Worm (Caenorhabditis elegans): ENCODE data around the gene adm-4.

The adm-4 gene

DNA sequence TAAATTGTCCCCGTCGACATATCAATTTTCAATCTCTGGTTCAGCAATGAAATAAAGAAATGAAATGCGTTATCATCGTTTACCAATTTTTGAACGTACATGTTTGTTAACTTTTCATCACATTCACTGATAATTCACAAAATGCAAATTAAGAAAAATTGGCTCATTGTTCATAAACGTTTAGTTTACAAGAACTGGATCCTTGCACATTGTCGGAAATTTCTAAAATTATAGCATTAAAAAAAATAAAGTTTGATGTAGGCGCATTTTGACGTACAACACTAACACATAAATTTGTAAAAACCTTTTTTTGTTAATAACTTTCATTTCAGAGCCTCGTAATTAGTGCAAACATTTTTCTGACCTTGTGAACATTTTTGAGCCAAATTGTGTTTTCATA is 1.6 kb upstream of the adm-4 start, which contains the start of gene gpx-7:
Gene gpx-7, minus strand, starts transcription at position 101 of the 400 bp plus-strand sequence.
- TF ChIP-seq lin-13 (tag; optimal IDR thresholded peaks at IDR 0.05): no peak
- no peak for TF ChIP-seq sptf-1 (tag; optimal IDR thresholded peaks at IDR 0.05)
- TF ChIP-seq ceh-83 (GFP tag; optimal IDR thresholded peaks at IDR 0.05): no peak
- no peak for TF ChIP-seq pha-4 (tag; optimal IDR thresholded peaks at IDR 0.05)
- no peak for TF ChIP-seq nhr-237 (tag; optimal IDR thresholded peaks at IDR 0.05)
- no peak for TF ChIP-seq ces-1 (GFP tag; optimal IDR thresholded peaks at IDR 0.05)
- no peak for TF ChIP-seq flh-1 (GFP tag; optimal IDR thresholded peaks at IDR 0.05)
- TF ChIP-seq nhr-76 (tag; optimal IDR thresholded peaks at IDR 0.05): no peak
- TF ChIP-seq zip-8 (tag; optimal IDR thresholded peaks at IDR 0.05): no peak
- TF ChIP-seq unc-39 (tag; optimal IDR thresholded peaks at IDR 0.05): no peak
- TF ChIP-seq snpc-4 (tag; optimal IDR thresholded peaks at IDR 0.05): no peak
- TF ChIP-seq nhr-28 (tag; optimal IDR thresholded peaks at IDR 0.05): no peak
- TF ChIP-seq nhr-12 (tag; optimal IDR thresholded peaks at IDR 0.05): no peak
- TF ChIP-seq elt-1 (tag; optimal IDR thresholded peaks at IDR 0.05; ENCODE audit: borderline replicate concordance, insufficient read depth): no peak
- TF ChIP-seq mep-1 (tag; optimal IDR thresholded peaks at IDR 0.05): no peak
- no peak for TF ChIP-seq unc-62 (GFP tag; optimal IDR thresholded peaks at IDR 0.05)
- TF ChIP-seq bed-3 (GFP tag; optimal IDR thresholded peaks at IDR 0.05): no peak

DNA sequence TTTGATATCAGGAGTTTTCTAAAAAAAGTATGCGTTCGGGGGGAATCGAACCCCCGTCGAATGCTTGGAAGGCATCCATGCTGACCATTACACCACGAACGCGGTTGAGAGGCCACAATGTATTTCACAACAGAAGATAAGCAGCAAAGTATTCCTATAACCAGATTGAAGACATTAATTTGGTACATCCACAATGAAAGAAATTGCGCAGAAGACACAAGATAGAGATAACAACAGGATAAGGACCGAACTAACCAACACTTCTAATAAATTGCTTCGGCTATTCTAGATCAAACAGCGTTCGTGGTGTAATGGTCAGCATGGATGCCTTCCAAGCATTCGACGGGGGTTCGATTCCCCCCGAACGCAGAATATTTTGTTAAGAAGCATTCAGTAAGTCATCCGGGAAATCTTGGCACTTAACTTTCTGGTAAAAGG is 3.8 kb downstream of the adm-4 start:
- no peak for TF ChIP-seq mab-5 (tag; optimal IDR thresholded peaks at IDR 0.05)
- TF ChIP-seq tbx-8 (GFP tag; optimal IDR thresholded peaks at IDR 0.05): peak; percentile 26
- no peak for TF ChIP-seq hlh-1 (tag; optimal IDR thresholded peaks at IDR 0.05)
- TF ChIP-seq ceh-83 (GFP tag; optimal IDR thresholded peaks at IDR 0.05): peak; percentile 62
- TF ChIP-seq sptf-1 (tag; optimal IDR thresholded peaks at IDR 0.05): peak; percentile 48
- no peak for TF ChIP-seq bed-3 (GFP tag; optimal IDR thresholded peaks at IDR 0.05)
- TF ChIP-seq nhr-12 (tag; optimal IDR thresholded peaks at IDR 0.05): no peak
- no peak for TF ChIP-seq ztf-11 (tag; optimal IDR thresholded peaks at IDR 0.05)
- peak; percentile 46 for TF ChIP-seq cnd-1 (tag; optimal IDR thresholded peaks at IDR 0.05)
- TF ChIP-seq snpc-4 (tag; optimal IDR thresholded peaks at IDR 0.05): no peak
- TF ChIP-seq flh-1 (GFP tag; optimal IDR thresholded peaks at IDR 0.05): no peak
- TF ChIP-seq drap-1 (GFP tag; optimal IDR thresholded peaks at IDR 0.05): peak; percentile 20
- TF ChIP-seq lin-32 (GFP tag; optimal IDR thresholded peaks at IDR 0.05): peak; percentile 28
- TF ChIP-seq M03D4.4 (tag; optimal IDR thresholded peaks at IDR 0.05): peak; percentile 69
- TF ChIP-seq ceh-43 (GFP tag; optimal IDR thresholded peaks at IDR 0.05): peak; percentile 6
- no peak for TF ChIP-seq ces-1 (GFP tag; optimal IDR thresholded peaks at IDR 0.05)
- peak; percentile 19 for TF ChIP-seq mls-2 (tag; optimal IDR thresholded peaks at IDR 0.05)
- peak; percentile 51 for TF ChIP-seq ham-2 (GFP tag; optimal IDR thresholded peaks at IDR 0.05)
- TF ChIP-seq sem-2 (GFP tag; optimal IDR thresholded peaks at IDR 0.05): peak; percentile 19
- peak; percentile 41 for TF ChIP-seq unc-120 (tag; optimal IDR thresholded peaks at IDR 0.05; ENCODE audit: poor library complexity, severe bottlenecking)
- no peak for TF ChIP-seq elt-1 (tag; optimal IDR thresholded peaks at IDR 0.05; ENCODE audit: borderline replicate concordance, insufficient read depth)

ce11 chrX:7793377-7794041 is 4.6 kb downstream of the adm-4 start, which contains the start of gene ZK154.6:
TSS of gene ZK154.6 (minus strand) at chrX:7793563.
- TF ChIP-seq pha-4 (tag; optimal IDR thresholded peaks at IDR 0.05): no peak
- no peak for TF ChIP-seq nhr-76 (tag; optimal IDR thresholded peaks at IDR 0.05)
- no peak for TF ChIP-seq cnd-1 (tag; optimal IDR thresholded peaks at IDR 0.05)
- TF ChIP-seq M03D4.4 (tag; optimal IDR thresholded peaks at IDR 0.05): no peak
- TF ChIP-seq ces-1 (GFP tag; optimal IDR thresholded peaks at IDR 0.05): peak; percentile 47
- no peak for TF ChIP-seq unc-120 (tag; optimal IDR thresholded peaks at IDR 0.05; ENCODE audit: poor library complexity, severe bottlenecking)
- TF ChIP-seq hlh-1 (tag; optimal IDR thresholded peaks at IDR 0.05): no peak
- peak; percentile 95 for TF ChIP-seq blmp-1 (tag; optimal IDR thresholded peaks at IDR 0.05)

- no peak for TF ChIP-seq ham-2 (GFP tag; optimal IDR thresholded peaks at IDR 0.05)
- TF ChIP-seq ztf-11 (tag; optimal IDR thresholded peaks at IDR 0.05): no peak
- no peak for TF ChIP-seq drap-1 (GFP tag; optimal IDR thresholded peaks at IDR 0.05)
- no peak for TF ChIP-seq nhr-76 (tag; optimal IDR thresholded peaks at IDR 0.05)
- no peak for TF ChIP-seq zip-8 (tag; optimal IDR thresholded peaks at IDR 0.05)
- TF ChIP-seq pha-4 (tag; optimal IDR thresholded peaks at IDR 0.05): no peak
- no peak for TF ChIP-seq unc-62 (GFP tag; optimal IDR thresholded peaks at IDR 0.05)
- no peak for TF ChIP-seq sptf-1 (tag; optimal IDR thresholded peaks at IDR 0.05)
- TF ChIP-seq ces-1 (GFP tag; optimal IDR thresholded peaks at IDR 0.05): no peak
- TF ChIP-seq unc-120 (tag; optimal IDR thresholded peaks at IDR 0.05; ENCODE audit: poor library complexity, severe bottlenecking): no peak
- TF ChIP-seq ceh-39 (tag; optimal IDR thresholded peaks at IDR 0.05): no peak
- TF ChIP-seq blmp-1 (tag; optimal IDR thresholded peaks at IDR 0.05): no peak
- no peak for TF ChIP-seq ceh-43 (GFP tag; optimal IDR thresholded peaks at IDR 0.05)
- TF ChIP-seq mls-2 (tag; optimal IDR thresholded peaks at IDR 0.05): no peak
- no peak for TF ChIP-seq hlh-1 (tag; optimal IDR thresholded peaks at IDR 0.05)
- no peak for TF ChIP-seq lin-13 (tag; optimal IDR thresholded peaks at IDR 0.05)
- no peak for TF ChIP-seq nhr-28 (tag; optimal IDR thresholded peaks at IDR 0.05)
Observed at ce11 chrX:7791802-7792201, 6.3 kb downstream of the adm-4 start.

All from whole organism, mixed stage, embryonic.